Fruit fly (Drosophila melanogaster) whole organism, embryonic: ENCODE data around the gene CG7352.

ENCODE experiments used
- ATbp ChIP-seq: fragments of 200-800 bp; sonication (Bioruptor generic); optimal IDR thresholded peaks from 2 replicates; lab custom pipeline; 2017; ENCODE audit warnings: missing biosample characterization, mild to moderate bottlenecking, missing genetic modification characterization, missing genetic modification reagents
- CG10462 ChIP-seq: fragments of 200-800 bp; sonication (Bioruptor generic); optimal IDR thresholded peaks from 2 replicates; lab custom pipeline; 2016; ENCODE audit warnings: missing biosample characterization, missing genetic modification characterization
- CG11695 ChIP-seq: fragments of 200-800 bp; sonication (Bioruptor generic); IDR thresholded peaks from 3 replicates; pipeline ENCODE4 v1.3.6; 2022; ENCODE audit warnings: missing biosample characterization, missing genetic modification characterization
- CG12236 ChIP-seq: fragments of 200-800 bp; sonication (Bioruptor generic); optimal IDR thresholded peaks from 2 replicates; lab custom pipeline; 2016; ENCODE audit warnings: missing biosample characterization, missing genetic modification characterization
- CG13624 ChIP-seq: fragments of 200-800 bp; sonication (Bioruptor generic); optimal IDR thresholded peaks from 2 replicates; lab custom pipeline; 2016; ENCODE audit warnings: missing biosample characterization, missing genetic modification characterization
- CG13775 ChIP-seq: fragments of 200-800 bp; sonication (Bioruptor generic); optimal IDR thresholded peaks from 3 replicates; lab custom pipeline; 2017; ENCODE audit warnings: missing biosample characterization, mild to moderate bottlenecking, missing genetic modification characterization
- CG1529 ChIP-seq: fragments of 200-800 bp; sonication (Bioruptor generic); optimal IDR thresholded peaks from 3 replicates; lab custom pipeline; 2018; ENCODE audit warnings: missing biosample characterization, missing genetic modification characterization
- CG16815 ChIP-seq: fragments of 200-800 bp; sonication (Bioruptor generic); optimal IDR thresholded peaks from 3 replicates; lab custom pipeline; 2017; ENCODE audit warnings: missing biosample characterization, mild to moderate bottlenecking, missing genetic modification characterization
- CG17802 ChIP-seq: fragments of 200-800 bp; sonication (Bioruptor generic); optimal IDR thresholded peaks from 2 replicates; lab custom pipeline; 2018; ENCODE audit warnings: missing biosample characterization, mild to moderate bottlenecking, missing genetic modification characterization, moderate library complexity
- CG1832 ChIP-seq: fragments of 200-800 bp; sonication (Bioruptor generic); optimal IDR thresholded peaks from 2 replicates; lab custom pipeline; 2017; ENCODE audit warnings: missing biosample characterization, mild to moderate bottlenecking, missing genetic modification characterization, inconsistent platforms
- CG2678 ChIP-seq: fragments of 200-800 bp; sonication (Bioruptor generic); optimal IDR thresholded peaks from 3 replicates; lab custom pipeline; 2019; ENCODE audit warnings: missing biosample characterization, mild to moderate bottlenecking, missing genetic modification characterization, moderate library complexity
- CG4360 ChIP-seq: fragments of 200-800 bp; sonication (Bioruptor generic); IDR thresholded peaks from 2 replicates; pipeline ENCODE4 v1.3.6; 2022; ENCODE audit warnings: missing biosample characterization, missing genetic modification characterization
- CG5245 ChIP-seq: fragments of 200-800 bp; sonication (Bioruptor generic); optimal IDR thresholded peaks from 3 replicates; lab custom pipeline; 2016; ENCODE audit warnings: missing biosample characterization, missing genetic modification characterization
- CG6254 ChIP-seq: fragments of 200-800 bp; sonication (Bioruptor generic); optimal IDR thresholded peaks from 3 replicates; lab custom pipeline; 2017; ENCODE audit warnings: mild to moderate bottlenecking, missing biosample characterization, missing genetic modification reagents, missing genetic modification characterization
- CG7786 ChIP-seq: fragments of 200-800 bp; sonication (Bioruptor generic); optimal IDR thresholded peaks from 2 replicates; lab custom pipeline; 2016; ENCODE audit warnings: missing biosample characterization, missing genetic modification characterization
- CG7839 ChIP-seq: fragments of 200-800 bp; sonication (Bioruptor generic); optimal IDR thresholded peaks from 3 replicates; lab custom pipeline; 2018; ENCODE audit warnings: missing biosample characterization, mild to moderate bottlenecking, missing genetic modification characterization, moderate library complexity
- CG7987 ChIP-seq: fragments of 200-800 bp; sonication (Bioruptor generic); optimal IDR thresholded peaks from 2 replicates; lab custom pipeline; 2018; ENCODE audit warnings: missing biosample characterization, mild to moderate bottlenecking, missing genetic modification characterization, moderate library complexity
- CG8281 ChIP-seq: fragments of 200-800 bp; sonication (Bioruptor generic); optimal IDR thresholded peaks from 2 replicates; lab custom pipeline; 2018; ENCODE audit warnings: missing biosample characterization, mild to moderate bottlenecking, missing genetic modification characterization, moderate library complexity
- CG9727 ChIP-seq: fragments of 200-800 bp; sonication (Bioruptor generic); optimal IDR thresholded peaks from 3 replicates; lab custom pipeline; 2017; ENCODE audit warnings: missing biosample characterization, mild to moderate bottlenecking, missing genetic modification characterization
- CG9797 ChIP-seq: fragments of 200-800 bp; sonication (Bioruptor generic); optimal IDR thresholded peaks from 3 replicates; lab custom pipeline; 2018; ENCODE audit warnings: missing biosample characterization, mild to moderate bottlenecking, missing genetic modification characterization
- CkIIα-i1 ChIP-seq: fragments of 200-800 bp; sonication (Bioruptor generic); IDR thresholded peaks from 2 replicates; pipeline ENCODE4 v1.3.6; 2022; ENCODE audit warnings: missing biosample characterization, missing genetic modification characterization
- Dll ChIP-seq: fragments of 200-800 bp; sonication (Bioruptor generic); IDR thresholded peaks from 4 replicates; pipeline ENCODE4 v1.3.6; 2022; ENCODE audit warnings: missing biosample characterization, missing genetic modification characterization; ENCODE audit not compliant: partially characterized antibody
- E2f2 ChIP-seq: fragments of 200-800 bp; sonication (Bioruptor generic); IDR thresholded peaks from 2 replicates; pipeline ENCODE4 v1.3.6; 2022; ENCODE audit warnings: missing biosample characterization, missing genetic modification characterization
- Elba2 ChIP-seq: fragments of 200-800 bp; sonication (Bioruptor generic); optimal IDR thresholded peaks from 3 replicates; lab custom pipeline; 2016; ENCODE audit warnings: missing biosample characterization, missing genetic modification characterization
- Fer1 ChIP-seq: fragments of 200-800 bp; sonication (Bioruptor generic); optimal IDR thresholded peaks from 2 replicates; lab custom pipeline; 2017; ENCODE audit warnings: missing biosample characterization, mild to moderate bottlenecking, missing genetic modification characterization
- H2.0 ChIP-seq: fragments of 200-800 bp; sonication (Bioruptor generic); IDR thresholded peaks from 2 replicates; pipeline ENCODE4 v1.3.6; 2022; ENCODE audit warnings: missing biosample characterization, missing genetic modification characterization
- Hr39 ChIP-seq: fragments of >200 bp; optimal IDR thresholded peaks from 2 replicates; lab custom pipeline; 2017
- Max ChIP-seq: fragments of 200-800 bp; sonication (Bioruptor generic); optimal IDR thresholded peaks from 2 replicates; lab custom pipeline; 2016; ENCODE audit warnings: missing biosample characterization, mild to moderate bottlenecking, missing genetic modification characterization
- Rfx ChIP-seq: fragments of 200-800 bp; sonication (Bioruptor generic); IDR thresholded peaks from 2 replicates; pipeline ENCODE4 v1.3.6; 2022; ENCODE audit warnings: missing biosample characterization, missing genetic modification characterization
- Sry-β ChIP-seq: fragments of 200-800 bp; sonication (Bioruptor generic); optimal IDR thresholded peaks from 2 replicates; lab custom pipeline; 2018; ENCODE audit warnings: missing biosample characterization, mild to moderate bottlenecking, missing genetic modification characterization, moderate library complexity
- Taf1 ChIP-seq: fragments of 200-800 bp; sonication (Bioruptor generic); IDR thresholded peaks from 2 replicates; pipeline ENCODE4 v1.3.6; 2022; ENCODE audit warnings: missing biosample characterization, missing genetic modification characterization
- abd-A ChIP-seq: fragments of 200-800 bp; sonication (Bioruptor generic); optimal IDR thresholded peaks from 3 replicates; lab custom pipeline; 2019; ENCODE audit warnings: missing biosample characterization, mild to moderate bottlenecking, missing genetic modification characterization, moderate library complexity
- ac ChIP-seq: fragments of 200-800 bp; sonication (Bioruptor generic); optimal IDR thresholded peaks from 3 replicates; lab custom pipeline; 2017; ENCODE audit warnings: missing biosample characterization, mild to moderate bottlenecking, missing genetic modification characterization
- ap ChIP-seq: fragments of 200-800 bp; sonication (Bioruptor generic); IDR thresholded peaks from 2 replicates; pipeline ENCODE4 v1.3.6; 2022; ENCODE audit warnings: missing biosample characterization, missing genetic modification characterization
- az2 ChIP-seq: fragments of 200-800 bp; sonication (Bioruptor generic); optimal IDR thresholded peaks from 3 replicates; lab custom pipeline; 2016; ENCODE audit warnings: missing biosample characterization, missing genetic modification characterization
- chn ChIP-seq: fragments of 200-800 bp; sonication (Bioruptor generic); optimal IDR thresholded peaks from 2 replicates; lab custom pipeline; 2016; ENCODE audit warnings: missing biosample characterization, missing genetic modification characterization
- crol ChIP-seq: fragments of 200-800 bp; sonication (Bioruptor generic); IDR thresholded peaks from 2 replicates; pipeline ENCODE4 v1.3.6; 2022; ENCODE audit warnings: missing biosample characterization, missing genetic modification characterization
- eyg ChIP-seq: fragments of 200-800 bp; sonication (Bioruptor generic); optimal IDR thresholded peaks from 3 replicates; lab custom pipeline; 2016; ENCODE audit warnings: missing biosample characterization, missing genetic modification characterization
- fd3F ChIP-seq: fragments of 200-800 bp; sonication (Bioruptor generic); optimal IDR thresholded peaks from 2 replicates; lab custom pipeline; 2018; ENCODE audit warnings: missing biosample characterization, mild to moderate bottlenecking, missing genetic modification characterization, moderate library complexity
- jing ChIP-seq: fragments of 200-800 bp; sonication (Bioruptor generic); optimal IDR thresholded peaks from 2 replicates; lab custom pipeline; 2018; ENCODE audit warnings: missing biosample characterization, mild to moderate bottlenecking, missing genetic modification characterization
- lab ChIP-seq: fragments of 200-800 bp; sonication (Bioruptor generic); optimal IDR thresholded peaks from 3 replicates; lab custom pipeline; 2017; ENCODE audit warnings: missing biosample characterization, missing genetic modification characterization, mild to moderate bottlenecking, moderate library complexity, missing genetic modification reagents
- lmd ChIP-seq: fragments of 200-800 bp; sonication (Bioruptor generic); IDR thresholded peaks from 2 replicates; pipeline ENCODE4 v1.3.6; 2022; ENCODE audit warnings: missing biosample characterization, missing genetic modification characterization
- mld ChIP-seq: fragments of 200-800 bp; sonication (Bioruptor generic); IDR thresholded peaks from 3 replicates; pipeline ENCODE4 v1.3.6; 2022; ENCODE audit warnings: missing biosample characterization, missing genetic modification characterization; ENCODE audit not compliant: partially characterized antibody
- nerfin-2 ChIP-seq: fragments of 200-800 bp; sonication (Bioruptor generic); IDR thresholded peaks from 2 replicates; pipeline ENCODE4 v1.3.6; 2022; ENCODE audit warnings: missing biosample characterization, missing genetic modification characterization; ENCODE audit not compliant: partially characterized antibody
- pho ChIP-seq: fragments of 200-800 bp; sonication (Bioruptor generic); optimal IDR thresholded peaks from 2 replicates; lab custom pipeline; 2016; ENCODE audit warnings: missing biosample characterization, missing genetic modification characterization
- pita ChIP-seq: fragments of 200-800 bp; sonication (Bioruptor generic); optimal IDR thresholded peaks from 2 replicates; lab custom pipeline; 2017; ENCODE audit warnings: missing biosample characterization, mild to moderate bottlenecking, missing genetic modification characterization
- sd ChIP-seq: fragments of 200-800 bp; sonication (Bioruptor generic); optimal IDR thresholded peaks from 3 replicates; lab custom pipeline; 2018; ENCODE audit warnings: missing biosample characterization, mild to moderate bottlenecking, missing genetic modification characterization, moderate library complexity
- sna ChIP-seq: fragments of 200-800 bp; sonication (Bioruptor generic); IDR thresholded peaks from 2 replicates; pipeline ENCODE4 v1.3.6; 2022; ENCODE audit warnings: missing biosample characterization, missing genetic modification characterization; ENCODE audit not compliant: partially characterized antibody
- sr ChIP-seq: fragments of 200-800 bp; sonication (Bioruptor generic); IDR thresholded peaks from 3 replicates; pipeline ENCODE4 v1.3.6; 2022; ENCODE audit warnings: missing biosample characterization, missing genetic modification characterization
- stwl ChIP-seq: fragments of 200-800 bp; sonication (Bioruptor generic); optimal IDR thresholded peaks from 3 replicates; lab custom pipeline; 2018; ENCODE audit warnings: missing biosample characterization, mild to moderate bottlenecking, missing genetic modification characterization, moderate library complexity
- tx ChIP-seq: fragments of 200-800 bp; sonication (Bioruptor generic); optimal IDR thresholded peaks from 2 replicates; lab custom pipeline; 2016; ENCODE audit warnings: missing biosample characterization, missing genetic modification characterization
- yki ChIP-seq: fragments of >200 bp; optimal IDR thresholded peaks from 3 replicates; lab custom pipeline; 2018

CG7352 gene

dm6 chr3R:8308515-8308959 lies 38.8 kb upstream of the CG7352 start, which contains the start of gene tex (continued):
- TF ChIP-seq sd (tag; lab: Kevin White, UChicago) (peak; percentile 22), CG12236 (peak; percentile 52), az2 (GFP tag; lab: Kevin White, UChicago) (no peak), nerfin-2 (GFP tag; lab: Robert Waterston, UW) (no peak), abd-A (tag; lab: Kevin White, UChicago) (no peak), jing (no peak), ATbp (GFP tag; lab: Kevin White, UChicago) (peak; percentile 80), Dll (GFP tag; lab: Robert Waterston, UW) (peak; percentile 62; the same call in 3 of the 4 replicates), ac (peak; percentile 53), pita (GFP tag; lab: Kevin White, UChicago) (peak; percentile 56), ap (GFP tag; lab: Robert Waterston, UW) (no peak), Taf1 (no peak), CG1529 (GFP tag; lab: Kevin White, UChicago) (peak; percentile 55), sna (0 out of 2 replicates have a peak, but pooled peaks have one; percentile 44), CG16815 (GFP tag; lab: Kevin White, UChicago) (no peak), Sry-β (peak; percentile 43), fd3F (GFP tag; lab: Kevin White, UChicago) (no peak), CG5245 (peak; percentile 10), CG9797 (GFP tag; lab: Kevin White, UChicago) (peak; percentile 74), crol (GFP tag; lab: Robert Waterston, UW) (no peak), eyg (GFP tag; lab: Kevin White, UChicago) (no peak), CG17802 (no peak), Fer1 (GFP tag; lab: Kevin White, UChicago) (no peak), CG8281 (tag; lab: Kevin White, UChicago) (no peak), CG11695 (GFP tag; lab: Robert Waterston, UW) (no peak), Hr39 (lab: Kevin White, UChicago) (no peak), lmd (GFP tag; lab: Robert Waterston, UW) (no peak), CG1832 (no peak), CG13624 (GFP tag; lab: Kevin White, UChicago) (no peak), chn (no peak), CG13775 (GFP tag; lab: Kevin White, UChicago) (no peak), sr (GFP tag; lab: Robert Waterston, UW) (0 out of 3 replicates have a peak, but pooled peaks have one; percentile 12), CG7987 (peak; percentile 78), Max (GFP tag; lab: Kevin White, UChicago) (no peak), Elba2 (GFP tag; lab: Kevin White, UChicago) (no peak), CG6254 (GFP tag; lab: Kevin White, UChicago) (peak; percentile 78), lab (GFP tag; lab: Kevin White, UChicago) (no peak), CG9727 (GFP tag; lab: Kevin White, UChicago) (peak; percentile 69), CG4360 (no peak), stwl (tag; lab: Kevin White, UChicago) (peak; percentile 36), H2.0 (GFP tag; lab: Robert Waterston, UW) (no peak), yki (lab: Kevin White, UChicago) (no peak), E2f2 (GFP tag; lab: Robert Waterston, UW) (peak; percentile 98), tx (GFP tag; lab: Kevin White, UChicago) (no peak), Rfx (GFP tag; lab: Robert Waterston, UW) (no peak), CG2678 (no peak), pho (GFP tag; lab: Kevin White, UChicago) (no peak), CG10462 (no peak), CG7786 (GFP tag; lab: Kevin White, UChicago) (no peak), CkIIα-i1 (GFP tag; lab: Robert Waterston, UW) (no peak), CG7839 (tag; lab: Kevin White, UChicago) (no peak), mld (GFP tag; lab: Robert Waterston, UW) (no peak)
